Fruit fly (Drosophila melanogaster): ENCODE results near the gene Tace.

dm6 chr3R:30004648-30005047 is 4.3 kb downstream of the Tace start, which contains the start of the genes Nlp and Nph:
- TF ChIP-seq CG8478 (optimal IDR thresholded peaks at IDR 0.05) = no peak
- TF ChIP-seq pan (optimal IDR thresholded peaks at IDR 0.05) = no peak
- no peak for TF ChIP-seq usp (GFP tag; optimal IDR thresholded peaks at IDR 0.05)
- no peak for TF ChIP-seq psq (optimal IDR thresholded peaks at IDR 0.05)
- no peak for TF ChIP-seq Dll (optimal IDR thresholded peaks at IDR 0.05)

Measured in whole organism.